Worm (Caenorhabditis elegans): Measurements from ENCODE around the gene cyp-29A2.

ce11 chrV:11204452-11204851 is 12.9 kb upstream of the cyp-29A2 start:
- TF ChIP-seq aha-1 (tag) (no peak), set-16 (GFP tag; IDR thresholded peaks at IDR 0.05) (no peak), pqm-1 (tag; optimal IDR thresholded peaks at IDR 0.05) (no peak), unc-130 (GFP tag; optimal IDR thresholded peaks at IDR 0.05) (no peak), fkh-10 (GFP tag; optimal IDR thresholded peaks at IDR 0.05) (no peak), aly-2 (tag; optimal IDR thresholded peaks at IDR 0.05) (no peak), nhr-77 (tag; optimal IDR thresholded peaks at IDR 0.05) (no peak), nhr-76 (tag; optimal IDR thresholded peaks at IDR 0.05) (no peak), nhr-25 (tag; optimal IDR thresholded peaks at IDR 0.05; ENCODE audit: borderline replicate concordance, insufficient read depth) (no peak), lin-1 (GFP tag; IDR thresholded peaks at IDR 0.05) (no peak), ama-1 (optimal IDR thresholded peaks at IDR 0.05) (no peak), daf-12 (tag; optimal IDR thresholded peaks at IDR 0.05) (no peak), jun-1 (tag; optimal IDR thresholded peaks at IDR 0.05) (no peak), nhr-237 (tag; optimal IDR thresholded peaks at IDR 0.05) (no peak)
